Fruit fly (Drosophila melanogaster) whole organism, embryonic: ENCODE data around the gene Nf-YC.
A peak's percentile ranks its signal among the peaks of the same experiment; 100 is the strongest.

Experiments
- Asciz ChIP-seq: fragments of 200-800 bp; sonication (Bioruptor generic); optimal IDR thresholded peaks from 2 replicates; lab custom pipeline; 2017; ENCODE audit warnings: missing biosample characterization, mild to moderate bottlenecking, missing genetic modification characterization, missing genetic modification reagents
- Blimp-1 ChIP-seq: fragments of 200-800 bp; sonication (Bioruptor generic); optimal IDR thresholded peaks from 3 replicates; lab custom pipeline; 2018; ENCODE audit warnings: missing biosample characterization, missing genetic modification characterization, mild to moderate bottlenecking, moderate library complexity, missing genetic modification reagents
- CG10267 ChIP-seq: fragments of 200-800 bp; sonication (Bioruptor generic); optimal IDR thresholded peaks from 2 replicates; lab custom pipeline; 2018; ENCODE audit warnings: missing biosample characterization, mild to moderate bottlenecking, missing genetic modification characterization, moderate library complexity
- CG10565 ChIP-seq: fragments of 200-800 bp; sonication (Bioruptor generic); optimal IDR thresholded peaks from 3 replicates; lab custom pipeline; 2016; ENCODE audit warnings: missing biosample characterization, mild to moderate bottlenecking, missing genetic modification characterization
- CG11560 ChIP-seq: fragments of 200-800 bp; sonication (Bioruptor generic); IDR thresholded peaks from 3 replicates; pipeline ENCODE4 v1.3.6; 2022; ENCODE audit warnings: missing biosample characterization, missing genetic modification characterization
- CG12942 ChIP-seq: fragments of 200-800 bp; sonication (Bioruptor generic); optimal IDR thresholded peaks from 3 replicates; lab custom pipeline; 2016; ENCODE audit warnings: missing biosample characterization, missing genetic modification characterization
- CG18599 ChIP-seq: fragments of 200-800 bp; sonication (Bioruptor generic); optimal IDR thresholded peaks from 3 replicates; lab custom pipeline; 2017; ENCODE audit warnings: missing biosample characterization, missing genetic modification characterization, mild to moderate bottlenecking, moderate library complexity, missing genetic modification reagents
- CG3065 ChIP-seq: fragments of 200-800 bp; sonication (Bioruptor generic); optimal IDR thresholded peaks from 2 replicates; lab custom pipeline; 2016; ENCODE audit warnings: missing biosample characterization, missing genetic modification characterization
- CG34224 ChIP-seq: fragments of 200-800 bp; sonication (Bioruptor generic); IDR thresholded peaks from 3 replicates; pipeline ENCODE4 v1.3.6; 2022; ENCODE audit warnings: missing biosample characterization, missing genetic modification characterization; ENCODE audit not compliant: partially characterized antibody
- CG3838 ChIP-seq: fragments of 200-800 bp; sonication (Bioruptor generic); optimal IDR thresholded peaks from 3 replicates; lab custom pipeline; 2016; ENCODE audit warnings: missing biosample characterization, missing genetic modification characterization
- CG3995 ChIP-seq: fragments of 200-800 bp; sonication (Bioruptor generic); optimal IDR thresholded peaks from 3 replicates; lab custom pipeline; 2016; ENCODE audit warnings: missing biosample characterization, missing genetic modification characterization
- CG4282 ChIP-seq: fragments of 200-800 bp; sonication (Bioruptor generic); optimal IDR thresholded peaks from 2 replicates; lab custom pipeline; 2016; ENCODE audit warnings: missing biosample characterization, missing genetic modification characterization
- CG4328 ChIP-seq: fragments of 200-800 bp; sonication (Bioruptor generic); optimal IDR thresholded peaks from 3 replicates; lab custom pipeline; 2017; ENCODE audit warnings: missing biosample characterization, missing genetic modification reagents, missing genetic modification characterization
- CG7372 ChIP-seq: fragments of 200-800 bp; sonication (Bioruptor generic); IDR thresholded peaks from 2 replicates; pipeline ENCODE4 v1.3.6; 2022; ENCODE audit warnings: missing biosample characterization, missing genetic modification characterization
- CG7745 ChIP-seq: fragments of 200-800 bp; sonication (Bioruptor generic); optimal IDR thresholded peaks from 2 replicates; lab custom pipeline; 2018; ENCODE audit warnings: missing biosample characterization, mild to moderate bottlenecking, missing genetic modification characterization, moderate library complexity
- CG7786 ChIP-seq: fragments of 200-800 bp; sonication (Bioruptor generic); optimal IDR thresholded peaks from 2 replicates; lab custom pipeline; 2016; ENCODE audit warnings: missing biosample characterization, missing genetic modification characterization
- CG8089 ChIP-seq: fragments of 200-800 bp; sonication (Bioruptor generic); optimal IDR thresholded peaks from 3 replicates; lab custom pipeline; 2016; ENCODE audit warnings: missing biosample characterization, missing genetic modification characterization
- CG8924 ChIP-seq: fragments of 200-800 bp; optimal IDR thresholded peaks from 3 replicates; lab custom pipeline; 2019; ENCODE audit warnings: missing biosample characterization, mild to moderate bottlenecking, missing genetic modification characterization, moderate library complexity
- CG9215 ChIP-seq: fragments of 200-800 bp; sonication (Bioruptor generic); IDR thresholded peaks from 2 replicates; pipeline ENCODE4 v1.3.6; 2022; ENCODE audit warnings: missing biosample characterization, missing genetic modification characterization
- Dek ChIP-seq: fragments of 200-800 bp; sonication (Bioruptor generic); optimal IDR thresholded peaks from 3 replicates; lab custom pipeline; 2019; ENCODE audit warnings: missing biosample characterization, mild to moderate bottlenecking, missing genetic modification characterization, moderate library complexity
- Jarid2 ChIP-seq: fragments of 200-800 bp; sonication (Bioruptor generic); optimal IDR thresholded peaks from 3 replicates; lab custom pipeline; 2017; ENCODE audit warnings: mild to moderate bottlenecking, missing biosample characterization, missing genetic modification reagents, missing genetic modification characterization
- Lhr ChIP-seq: fragments of 200-800 bp; sonication (Bioruptor generic); optimal IDR thresholded peaks from 3 replicates; lab custom pipeline; 2017; ENCODE audit warnings: mild to moderate bottlenecking, missing biosample characterization, missing genetic modification reagents, missing genetic modification characterization
- Lpt ChIP-seq: fragments of >200 bp; optimal IDR thresholded peaks from 2 replicates; lab custom pipeline; 2018; ENCODE audit warnings: missing biosample characterization, missing genetic modification characterization
- MESR4 ChIP-seq: fragments of 200-800 bp; sonication (Bioruptor generic); optimal IDR thresholded peaks from 2 replicates; lab custom pipeline; 2018; ENCODE audit warnings: missing biosample characterization, mild to moderate bottlenecking, missing genetic modification characterization, moderate library complexity
- Max ChIP-seq: fragments of 200-800 bp; sonication (Bioruptor generic); optimal IDR thresholded peaks from 2 replicates; lab custom pipeline; 2016; ENCODE audit warnings: missing biosample characterization, mild to moderate bottlenecking, missing genetic modification characterization
- NC2β ChIP-seq: fragments of 200-800 bp; sonication (Bioruptor generic); optimal IDR thresholded peaks from 2 replicates; lab custom pipeline; 2016; ENCODE audit warnings: missing biosample characterization, missing genetic modification characterization
- NfI ChIP-seq: fragments of 200-800 bp; sonication (Bioruptor generic); optimal IDR thresholded peaks from 3 replicates; lab custom pipeline; 2018; ENCODE audit warnings: missing biosample characterization, mild to moderate bottlenecking, missing genetic modification characterization, moderate library complexity
- Scr ChIP-seq: fragments of 200-800 bp; sonication (Bioruptor generic); IDR thresholded peaks from 2 replicates; pipeline ENCODE4 v1.3.6; 2022; ENCODE audit warnings: missing biosample characterization, missing genetic modification characterization; ENCODE audit not compliant: partially characterized antibody
- az2 ChIP-seq: fragments of 200-800 bp; sonication (Bioruptor generic); optimal IDR thresholded peaks from 3 replicates; lab custom pipeline; 2016; ENCODE audit warnings: missing biosample characterization, missing genetic modification characterization
- bsh ChIP-seq, 2 experiments: fragments of 200-800 bp; sonication (Bioruptor generic); optimal IDR thresholded peaks; 2 replicates each; lab custom pipeline; 2017 to 2018; ENCODE audit warnings: mild to moderate bottlenecking in 2 of 2, missing biosample characterization in 2 of 2, missing genetic modification characterization in 2 of 2, moderate library complexity in 1 of 2
- crc ChIP-seq: fragments of 200-800 bp; sonication (Bioruptor generic); optimal IDR thresholded peaks from 2 replicates; lab custom pipeline; 2016; ENCODE audit warnings: missing biosample characterization, missing genetic modification characterization
- da ChIP-seq: fragments of 200-800 bp; sonication (Bioruptor generic); optimal IDR thresholded peaks from 2 replicates; lab custom pipeline; 2016; ENCODE audit warnings: missing biosample characterization, missing genetic modification characterization
- dm ChIP-seq: fragments of 200-800 bp; sonication (Bioruptor generic); optimal IDR thresholded peaks from 3 replicates; lab custom pipeline; 2016; ENCODE audit warnings: missing biosample characterization, missing genetic modification characterization
- esg ChIP-seq: fragments of 200-800 bp; sonication (Bioruptor generic); conservative IDR thresholded peaks from 2 replicates; pipeline ENCODE4 v1.3.6; 2022; ENCODE audit warnings: missing biosample characterization, missing genetic modification characterization
- gro ChIP-seq: fragments of 200-800 bp; sonication (Bioruptor generic); optimal IDR thresholded peaks from 2 replicates; lab custom pipeline; 2016; ENCODE audit warnings: missing biosample characterization, missing genetic modification characterization
- gsb-n ChIP-seq: fragments of 200-800 bp; sonication (Bioruptor generic); optimal IDR thresholded peaks from 3 replicates; lab custom pipeline; 2018; ENCODE audit warnings: missing biosample characterization, mild to moderate bottlenecking, missing genetic modification characterization
- h ChIP-seq: fragments of >200 bp; optimal IDR thresholded peaks from 2 replicates; lab custom pipeline; 2017
- ind ChIP-seq: fragments of 200-800 bp; sonication (Bioruptor generic); optimal IDR thresholded peaks from 3 replicates; lab custom pipeline; 2016; ENCODE audit warnings: missing biosample characterization, missing genetic modification characterization
- lov ChIP-seq, 2 experiments: fragments of 200-800 bp in 1 of 2; fragments of >200 bp in 1 of 2; sonication (Bioruptor generic) in 1 of 2; IDR thresholded peaks in 1 of 2; optimal IDR thresholded peaks in 1 of 2; 2 replicates in 1 of 2; 3 replicates in 1 of 2; pipeline versions ENCODE4 v1.3.6 to Lab custom; 2017 to 2022; ENCODE audit warnings: missing biosample characterization in 1 of 2, missing genetic modification characterization in 1 of 2
- luna ChIP-seq: fragments of 200-800 bp; sonication (Bioruptor generic); optimal IDR thresholded peaks from 2 replicates; lab custom pipeline; 2016; ENCODE audit warnings: missing biosample characterization, missing genetic modification characterization
- nerfin-2 ChIP-seq: fragments of 200-800 bp; sonication (Bioruptor generic); IDR thresholded peaks from 2 replicates; pipeline ENCODE4 v1.3.6; 2022; ENCODE audit warnings: missing biosample characterization, missing genetic modification characterization; ENCODE audit not compliant: partially characterized antibody
- pho ChIP-seq: fragments of 200-800 bp; sonication (Bioruptor generic); optimal IDR thresholded peaks from 2 replicates; lab custom pipeline; 2016; ENCODE audit warnings: missing biosample characterization, missing genetic modification characterization
- pzg ChIP-seq: fragments of 200-800 bp; sonication (Bioruptor generic); optimal IDR thresholded peaks from 3 replicates; lab custom pipeline; 2018; ENCODE audit warnings: missing biosample characterization, mild to moderate bottlenecking, missing genetic modification characterization, moderate library complexity
- run ChIP-seq: fragments of 200-800 bp; sonication (Bioruptor generic); optimal IDR thresholded peaks from 3 replicates; lab custom pipeline; 2018; ENCODE audit warnings: missing biosample characterization, mild to moderate bottlenecking, missing genetic modification characterization
- salm ChIP-seq: fragments of 200-800 bp; sonication (Bioruptor generic); optimal IDR thresholded peaks from 2 replicates; lab custom pipeline; 2018; ENCODE audit warnings: missing biosample characterization, mild to moderate bottlenecking, missing genetic modification characterization
- scrt ChIP-seq: fragments of 200-800 bp; sonication (Bioruptor generic); optimal IDR thresholded peaks from 2 replicates; lab custom pipeline; 2018; ENCODE audit warnings: missing biosample characterization, mild to moderate bottlenecking, missing genetic modification characterization, moderate library complexity
- so ChIP-seq: fragments of 200-800 bp; sonication (Bioruptor generic); IDR thresholded peaks from 3 replicates; pipeline ENCODE4 v1.3.6; 2022; ENCODE audit warnings: missing biosample characterization, missing genetic modification characterization
- unc-4 ChIP-seq: fragments of 200-800 bp; sonication (Bioruptor generic); IDR thresholded peaks from 2 replicates; pipeline ENCODE4 v1.3.6; 2022; ENCODE audit warnings: missing biosample characterization, missing genetic modification characterization; ENCODE audit not compliant: partially characterized antibody
- unpg ChIP-seq: fragments of 200-800 bp; sonication (Bioruptor generic); optimal IDR thresholded peaks from 3 replicates; lab custom pipeline; 2018; ENCODE audit warnings: missing biosample characterization, mild to moderate bottlenecking, missing genetic modification characterization, moderate library complexity

Gene Nf-YC

DNA sequence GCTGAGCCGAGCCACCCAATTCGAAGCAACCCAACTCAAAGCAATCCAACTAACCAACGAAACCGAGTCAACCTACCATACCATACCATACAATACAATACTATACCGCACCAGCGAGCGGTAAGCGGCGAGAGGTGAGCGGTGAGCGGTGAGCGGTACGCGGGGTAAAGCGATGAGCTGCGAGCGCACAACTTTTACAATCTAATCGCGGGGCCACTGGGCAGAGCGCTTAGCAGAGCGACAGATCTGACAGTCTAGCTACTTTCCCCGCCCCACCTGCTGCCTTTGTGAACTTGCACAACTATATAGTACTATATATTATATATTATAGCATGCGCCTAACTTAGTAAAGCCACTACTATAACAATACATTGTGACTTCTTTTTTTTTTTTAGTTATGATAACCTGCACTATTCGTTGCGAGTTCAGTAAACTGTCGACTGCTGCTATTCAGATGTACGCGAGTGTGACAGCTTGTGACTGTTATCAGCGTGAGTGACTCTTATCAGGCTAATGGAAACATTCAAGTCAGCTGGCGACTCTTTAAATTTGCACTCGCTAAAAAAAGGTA lies 19.9 kb downstream of the Nf-YC start (continued):
- TF ChIP-seq MESR4 (GFP tag; lab: Kevin White, UChicago): no peak
- TF ChIP-seq CG4328 (GFP tag; lab: Kevin White, UChicago): peak; percentile 3
- no peak for TF ChIP-seq Max (GFP tag; lab: Kevin White, UChicago)
- TF ChIP-seq esg (GFP tag; lab: Robert Waterston, UW): 0 out of 2 replicates have a peak, but pooled peaks have one; percentile 16
- TF ChIP-seq Dek (tag; lab: Kevin White, UChicago): peak; percentile 29
- peak; percentile 29 for TF ChIP-seq Blimp-1 (GFP tag; lab: Kevin White, UChicago)
- peak; percentile 9 for TF ChIP-seq Lhr (GFP tag; lab: Kevin White, UChicago)
- no peak for TF ChIP-seq CG12942 (GFP tag; lab: Kevin White, UChicago)
- no peak for TF ChIP-seq Lpt (GFP tag; lab: Kevin White, UChicago)
- peak; percentile 8 for TF ChIP-seq pho (GFP tag; lab: Kevin White, UChicago)
- TF ChIP-seq Asciz (GFP tag; lab: Kevin White, UChicago): no peak
- peak; percentile 40 for TF ChIP-seq scrt (GFP tag; lab: Kevin White, UChicago)
- no peak for TF ChIP-seq CG8089 (GFP tag; lab: Kevin White, UChicago)
- TF ChIP-seq dm: no peak
- TF ChIP-seq nerfin-2 (GFP tag; lab: Robert Waterston, UW): no peak
- no peak for TF ChIP-seq Scr (GFP tag; lab: Robert Waterston, UW)
- TF ChIP-seq CG4282 (GFP tag; lab: Kevin White, UChicago): no peak
- TF ChIP-seq CG8924 (tag; lab: Kevin White, UChicago): peak; percentile 12
- TF ChIP-seq CG3838 (GFP tag; lab: Kevin White, UChicago): no peak
- TF ChIP-seq pzg (GFP tag; lab: Kevin White, UChicago): peak; percentile 6
- TF ChIP-seq unc-4: 0 out of 2 replicates have a peak, but pooled peaks have one; percentile 15
- no peak for TF ChIP-seq Jarid2
- TF ChIP-seq CG3995: peak; percentile 2
- TF ChIP-seq CG7786 (GFP tag; lab: Kevin White, UChicago): no peak
- TF ChIP-seq NfI: peak; percentile 29
- no peak for TF ChIP-seq crc
- TF ChIP-seq ind (GFP tag; lab: Kevin White, UChicago): peak; percentile 24
- TF ChIP-seq bsh (GFP tag; optimal IDR thresholded peaks at IDR 0.05; lab: Kevin White, UChicago): peak in 1 of 2 experiments; percentile 42
- no peak for TF ChIP-seq CG10565
- TF ChIP-seq h (lab: Kevin White, UChicago): no peak
- peak; percentile 33; the same call in 1 of the 2 replicates for TF ChIP-seq CG9215
- peak; percentile 54 for TF ChIP-seq unpg (GFP tag; lab: Kevin White, UChicago)
- TF ChIP-seq salm (tag; lab: Kevin White, UChicago): no peak
- TF ChIP-seq CG7372: no peak
- TF ChIP-seq CG11560 (tag; lab: Robert Waterston, UW): no peak
- no peak for TF ChIP-seq CG7745 (tag; lab: Kevin White, UChicago)
- peak; percentile 49 for TF ChIP-seq az2 (GFP tag; lab: Kevin White, UChicago)
- TF ChIP-seq gsb-n (tag; lab: Kevin White, UChicago): no peak
- TF ChIP-seq lov (optimal IDR thresholded peaks at IDR 0.05; lab: Kevin White, UChicago): no peak
- TF ChIP-seq lov (GFP tag; IDR thresholded peaks at IDR 0.05; lab: Robert Waterston, UW): no peak
- TF ChIP-seq CG10267: peak; percentile 20
- no peak for TF ChIP-seq luna
- no peak for TF ChIP-seq NC2β (GFP tag; lab: Kevin White, UChicago)
- TF ChIP-seq CG34224 (GFP tag; lab: Robert Waterston, UW): no peak
- TF ChIP-seq da (GFP tag; lab: Kevin White, UChicago): no peak
- TF ChIP-seq CG18599 (GFP tag; lab: Kevin White, UChicago): peak; percentile 66
- TF ChIP-seq gro (GFP tag; lab: Kevin White, UChicago): peak; percentile 20
- TF ChIP-seq CG3065: no peak
- no peak for TF ChIP-seq run (tag; lab: Kevin White, UChicago)
- TF ChIP-seq so (GFP tag; lab: Robert Waterston, UW): no peak
